Fruit fly (Drosophila melanogaster) whole organism, adult: ENCODE measurements around the gene CG10866.
A peak's percentile ranks its signal among the peaks of the same experiment; 100 is the strongest.

Experiments
- CG11617 ChIP-seq: fragments of 200-800 bp; sonication (Bioruptor generic); optimal IDR thresholded peaks from 2 replicates; lab custom pipeline; 2017; ENCODE audit warnings: mild to moderate bottlenecking, missing biosample characterization, missing genetic modification reagents, missing genetic modification characterization
- CG12768 ChIP-seq: fragments of 200-800 bp; sonication (Bioruptor generic); optimal IDR thresholded peaks from 2 replicates; lab custom pipeline; 2017; ENCODE audit warnings: missing biosample characterization, missing genetic modification characterization, mild to moderate bottlenecking, moderate library complexity, missing genetic modification reagents
- CG14711 ChIP-seq: fragments of 200-800 bp; sonication (Bioruptor generic); optimal IDR thresholded peaks from 2 replicates; lab custom pipeline; 2018; ENCODE audit warnings: missing biosample characterization, mild to moderate bottlenecking, missing genetic modification characterization, moderate library complexity
- CG1620 ChIP-seq: fragments of 200-800 bp; sonication (Bioruptor generic); optimal IDR thresholded peaks from 2 replicates; lab custom pipeline; 2016; ENCODE audit warnings: missing biosample characterization, missing genetic modification characterization
- CG33017 ChIP-seq: fragments of 200-800 bp; sonication (Bioruptor generic); optimal IDR thresholded peaks from 2 replicates; lab custom pipeline; 2018; ENCODE audit warnings: missing biosample characterization, mild to moderate bottlenecking, missing genetic modification characterization, moderate library complexity
- CG5204 ChIP-seq: fragments of 200-800 bp; sonication (Bioruptor generic); optimal IDR thresholded peaks from 2 replicates; lab custom pipeline; 2016; ENCODE audit warnings: missing biosample characterization, missing genetic modification characterization
- CG7045 ChIP-seq: fragments of 200-800 bp; sonication (Bioruptor generic); optimal IDR thresholded peaks from 2 replicates; lab custom pipeline; 2017; ENCODE audit warnings: missing biosample characterization, mild to moderate bottlenecking, missing genetic modification characterization
- CG7101 ChIP-seq: fragments of 200-800 bp; sonication (Bioruptor generic); optimal IDR thresholded peaks from 2 replicates; lab custom pipeline; 2018; ENCODE audit warnings: missing biosample characterization, mild to moderate bottlenecking, missing genetic modification characterization, moderate library complexity
- Clk ChIP-seq: fragments of 200-800 bp; sonication (Bioruptor generic); optimal IDR thresholded peaks from 2 replicates; lab custom pipeline; 2017; ENCODE audit warnings: missing biosample characterization, missing genetic modification characterization
- Crg-1 ChIP-seq: fragments of 200-800 bp; sonication (Bioruptor generic); optimal IDR thresholded peaks from 2 replicates; lab custom pipeline; 2016; ENCODE audit warnings: missing biosample characterization, missing genetic modification characterization
- Hr96 ChIP-seq: fragments of 200-800 bp; sonication (Bioruptor generic); optimal IDR thresholded peaks from 2 replicates; lab custom pipeline; 2016; ENCODE audit warnings: missing biosample characterization, missing genetic modification characterization
- Mnt ChIP-seq: fragments of 200-800 bp; sonication (Bioruptor generic); optimal IDR thresholded peaks from 2 replicates; lab custom pipeline; 2016; ENCODE audit warnings: missing biosample characterization, mild to moderate bottlenecking, missing genetic modification characterization
- bab1 ChIP-seq: fragments of 200-800 bp; sonication (Bioruptor generic); optimal IDR thresholded peaks from 3 replicates; lab custom pipeline; 2019; ENCODE audit warnings: missing biosample characterization, mild to moderate bottlenecking, missing genetic modification characterization, moderate library complexity
- cic ChIP-seq: fragments of 200-800 bp; sonication (Bioruptor generic); optimal IDR thresholded peaks from 2 replicates; lab custom pipeline; 2017; ENCODE audit warnings: missing biosample characterization, mild to moderate bottlenecking, missing genetic modification characterization, moderate library complexity
- cnc ChIP-seq, 2 experiments: fragments of >200 bp; optimal IDR thresholded peaks; 2 replicates each; lab custom pipeline; 2017
- kay ChIP-seq: fragments of 200-800 bp; sonication (Bioruptor generic); peaks from one replicate; lab custom pipeline; 2016; ENCODE audit warnings: missing biosample characterization, missing genetic modification characterization, borderline replicate concordance
- ovo ChIP-seq: fragments of 200-800 bp; sonication (Bioruptor generic); optimal IDR thresholded peaks from 2 replicates; lab custom pipeline; 2016; ENCODE audit warnings: missing biosample characterization, missing genetic modification characterization
- pad ChIP-seq: fragments of 200-800 bp; sonication (Bioruptor generic); optimal IDR thresholded peaks from 3 replicates; lab custom pipeline; 2017; ENCODE audit warnings: missing biosample characterization, missing genetic modification characterization, mild to moderate bottlenecking, moderate library complexity, missing genetic modification reagents
- tj ChIP-seq: fragments of 200-800 bp; sonication (Bioruptor generic); optimal IDR thresholded peaks from 3 replicates; lab custom pipeline; 2017; ENCODE audit warnings: missing biosample characterization, mild to moderate bottlenecking, missing genetic modification characterization, moderate library complexity
- toe ChIP-seq: fragments of 200-800 bp; sonication (Bioruptor generic); optimal IDR thresholded peaks from 2 replicates; lab custom pipeline; 2016; ENCODE audit warnings: missing biosample characterization, missing genetic modification characterization

Gene CG10866

dm6 chr3L:3937806-3938205 lies at the start of gene CG10866:
CG10866 (minus strand) TSS chr3L:3937992.
- TF ChIP-seq cic (no peak), pad (no peak), kay (no peak), CG1620 (GFP tag; lab: Kevin White, UChicago) (no peak)

DNA sequence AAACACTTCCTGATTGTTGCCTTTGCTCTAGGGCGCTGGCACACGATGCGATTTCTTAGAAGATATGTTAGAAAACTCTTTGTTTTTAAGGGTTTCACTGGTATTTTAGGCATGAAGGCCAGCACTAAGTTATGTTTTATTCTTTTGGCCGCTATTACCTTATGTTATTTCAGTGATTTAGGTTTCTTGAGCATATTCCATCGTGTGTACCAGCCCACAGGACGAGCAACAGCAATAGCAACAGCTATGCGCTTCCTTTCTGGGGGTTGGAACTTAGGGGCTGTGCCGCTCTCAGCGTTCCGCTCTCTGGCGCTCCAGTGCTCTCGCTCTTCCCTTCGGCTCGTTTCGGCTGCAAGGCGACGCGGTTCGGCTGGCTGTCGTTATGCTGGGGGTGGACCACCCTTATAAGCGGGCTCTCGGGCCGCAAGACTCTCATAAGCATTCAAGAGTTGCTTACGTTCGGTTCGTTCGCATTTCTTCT lies 45.7 kb upstream of the CG10866 start, which contains the start of gene scrt:
Gene scrt (plus strand): TSS at position 431 of the 481 bp plus-strand sequence.
- TF ChIP-seq CG1620 (GFP tag; lab: Kevin White, UChicago) (no peak), CG7045 (GFP tag; lab: Kevin White, UChicago) (peak; percentile 48), CG7101 (tag; lab: Kevin White, UChicago) (no peak), cic (no peak), ovo (GFP tag; lab: Kevin White, UChicago) (no peak), Mnt (GFP tag; lab: Kevin White, UChicago) (no peak), tj (peak; percentile 16), pad (peak; percentile 55), toe (GFP tag; lab: Kevin White, UChicago) (no peak), Crg-1 (GFP tag; lab: Kevin White, UChicago) (no peak), CG5204 (no peak), CG33017 (tag; lab: Kevin White, UChicago) (no peak), CG12768 (no peak), bab1 (GFP tag; lab: Kevin White, UChicago) (no peak), Clk (GFP tag; lab: Kevin White, UChicago) (no peak), CG11617 (GFP tag; lab: Kevin White, UChicago) (peak; percentile 10), kay (no peak), CG14711 (tag; lab: Kevin White, UChicago) (no peak), cnc (optimal IDR thresholded peaks at IDR 0.05; lab: Kevin White, UChicago) (no peak), Hr96 (GFP tag; lab: Kevin White, UChicago) (peak; percentile 9)

- TF ChIP-seq CG1620 (GFP tag; lab: Kevin White, UChicago) (no peak), CG11617 (GFP tag; lab: Kevin White, UChicago) (no peak), Crg-1 (GFP tag; lab: Kevin White, UChicago) (no peak), kay (no peak), bab1 (GFP tag; lab: Kevin White, UChicago) (no peak), cic (no peak), CG7045 (GFP tag; lab: Kevin White, UChicago) (no peak), CG7101 (tag; lab: Kevin White, UChicago) (no peak), CG12768 (no peak), Mnt (GFP tag; lab: Kevin White, UChicago) (no peak), cnc (optimal IDR thresholded peaks at IDR 0.05; lab: Kevin White, UChicago) (no peak), CG14711 (tag; lab: Kevin White, UChicago) (no peak), pad (no peak), Clk (GFP tag; lab: Kevin White, UChicago) (no peak), tj (no peak), toe (GFP tag; lab: Kevin White, UChicago) (no peak), Hr96 (GFP tag; lab: Kevin White, UChicago) (no peak)
These were observed 42.2 kb upstream of the CG10866 start for dm6 chr3L:3980027-3980426.

DNA sequence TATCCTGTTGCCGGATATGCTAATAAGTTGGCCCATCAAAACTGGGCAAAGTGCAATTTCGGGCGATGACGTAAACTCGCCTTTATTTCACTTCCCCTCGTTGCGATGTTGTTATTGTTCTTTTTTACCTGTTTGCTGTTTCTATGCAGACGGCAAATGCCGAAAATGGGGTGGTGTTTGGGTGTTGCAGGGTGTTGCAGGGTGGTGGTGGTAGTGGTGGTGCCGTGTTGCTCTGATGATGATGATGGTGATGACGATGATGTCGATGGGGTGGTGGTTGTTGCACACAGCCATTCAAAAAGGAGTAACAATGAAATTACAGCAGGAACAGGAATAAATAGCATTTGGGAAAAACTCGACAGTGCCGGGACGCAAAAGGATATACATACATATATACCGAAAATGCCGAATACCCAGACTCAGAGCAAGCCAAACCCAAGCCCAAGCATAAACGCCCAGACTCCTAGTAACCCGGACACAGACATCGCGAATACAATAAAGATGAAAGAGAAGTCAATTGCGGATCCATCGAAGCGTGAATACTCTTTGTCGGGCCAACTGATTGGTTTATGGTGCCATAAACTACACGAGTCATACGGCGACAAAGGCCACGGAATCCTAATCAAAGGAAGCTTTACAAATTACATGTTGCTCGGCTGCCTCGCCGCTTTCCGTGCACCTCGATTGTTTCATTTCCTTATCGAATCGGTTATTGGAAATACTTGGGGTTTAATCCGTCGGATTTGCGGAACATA lies 41.1 kb upstream of the CG10866 start:
- no peak for TF ChIP-seq bab1 (GFP tag; lab: Kevin White, UChicago)

DNA sequence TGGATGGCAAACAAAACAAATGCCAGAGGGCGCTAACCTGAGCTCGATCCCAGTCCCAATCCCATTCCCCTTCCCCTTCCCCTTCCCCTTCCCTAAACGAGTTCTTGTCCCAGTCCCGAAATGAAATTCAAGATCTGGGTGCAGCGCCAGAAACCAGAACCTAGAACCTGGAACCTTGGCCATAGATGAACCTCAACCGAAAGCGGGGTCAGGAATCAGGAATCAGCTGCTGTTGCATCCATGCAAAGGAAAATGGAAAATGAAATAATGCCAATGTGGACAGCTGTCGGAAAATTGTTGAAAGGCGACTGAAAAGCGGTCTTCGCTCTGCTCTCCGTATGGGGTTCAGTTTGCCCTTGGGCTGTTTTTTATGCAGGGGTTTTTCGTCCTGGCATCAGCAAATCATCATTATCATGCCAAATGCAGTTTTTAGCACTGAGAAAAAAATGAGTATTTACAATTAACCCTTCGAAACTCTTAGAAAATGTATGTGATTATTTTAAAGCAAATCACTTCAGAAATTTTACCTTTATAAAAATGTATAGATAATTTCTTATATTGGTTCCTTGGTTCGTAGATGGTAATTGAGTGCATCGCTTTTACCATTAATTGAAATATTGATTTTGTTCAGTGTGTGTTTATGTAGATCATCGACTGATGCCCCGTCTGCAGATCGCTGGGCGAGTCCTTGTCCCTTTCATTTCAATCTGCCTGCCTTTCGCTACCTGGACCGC lies 40.0 kb upstream of the CG10866 start:
- TF ChIP-seq CG12768 (no peak), tj (no peak), cic (no peak), Mnt (GFP tag; lab: Kevin White, UChicago) (no peak), pad (no peak), Crg-1 (GFP tag; lab: Kevin White, UChicago) (no peak), CG7045 (GFP tag; lab: Kevin White, UChicago) (no peak), CG1620 (GFP tag; lab: Kevin White, UChicago) (no peak), Clk (GFP tag; lab: Kevin White, UChicago) (no peak), bab1 (GFP tag; lab: Kevin White, UChicago) (no peak), cnc (optimal IDR thresholded peaks at IDR 0.05; lab: Kevin White, UChicago) (no peak), Hr96 (GFP tag; lab: Kevin White, UChicago) (no peak), CG7101 (tag; lab: Kevin White, UChicago) (no peak), CG5204 (no peak), toe (GFP tag; lab: Kevin White, UChicago) (no peak), CG33017 (tag; lab: Kevin White, UChicago) (no peak), CG11617 (GFP tag; lab: Kevin White, UChicago) (no peak), kay (no peak)

DNA sequence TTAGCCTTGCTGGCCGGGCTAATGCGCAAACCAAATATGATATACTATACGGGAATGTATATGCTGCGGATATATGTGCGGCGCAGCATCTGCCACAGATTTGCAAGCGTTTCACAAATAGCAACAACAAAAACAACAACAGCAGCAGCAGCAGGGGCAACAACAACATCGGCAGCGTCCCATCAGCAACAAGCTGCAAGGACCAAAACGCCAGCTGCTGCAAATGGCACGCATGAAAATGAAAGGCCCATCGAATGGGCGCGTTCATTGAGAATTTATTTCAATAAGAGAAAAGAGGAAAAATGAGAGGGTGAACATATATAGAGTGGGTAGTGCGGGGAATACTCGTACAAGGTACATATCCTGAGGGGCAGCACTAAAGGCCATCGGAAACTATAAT lies 38.6 kb upstream of the CG10866 start:
- TF ChIP-seq Crg-1 (GFP tag; lab: Kevin White, UChicago), result no peak
- TF ChIP-seq kay, result no peak
- no peak for TF ChIP-seq CG11617 (GFP tag; lab: Kevin White, UChicago)
- TF ChIP-seq tj, result no peak
- TF ChIP-seq Clk (GFP tag; lab: Kevin White, UChicago), result no peak
- no peak for TF ChIP-seq pad
- no peak for TF ChIP-seq Mnt (GFP tag; lab: Kevin White, UChicago)
- TF ChIP-seq CG7045 (GFP tag; lab: Kevin White, UChicago), result no peak
- TF ChIP-seq CG5204, result no peak
- no peak for TF ChIP-seq bab1 (GFP tag; lab: Kevin White, UChicago)
- TF ChIP-seq cic, result no peak
- TF ChIP-seq cnc (optimal IDR thresholded peaks at IDR 0.05; lab: Kevin White, UChicago), result no peak
- TF ChIP-seq ovo (GFP tag; lab: Kevin White, UChicago), result no peak
- no peak for TF ChIP-seq CG33017 (tag; lab: Kevin White, UChicago)
- no peak for TF ChIP-seq CG12768
